Fruit fly (Drosophila melanogaster) whole organism, embryonic: ENCODE data around the gene CG10584.
A peak's percentile ranks its signal among the peaks of the same experiment; 100 is the strongest.

Experiments
- Ada2b ChIP-seq: fragments of 200-800 bp; sonication (Bioruptor generic); IDR thresholded peaks from 2 replicates; pipeline ENCODE4 v1.3.6; 2022; ENCODE audit warnings: missing biosample characterization, missing genetic modification characterization
- B-H1 ChIP-seq: fragments of 200-800 bp; sonication (Bioruptor generic); IDR thresholded peaks from 3 replicates; pipeline ENCODE4 v1.3.6; 2022; ENCODE audit warnings: missing biosample characterization, missing genetic modification characterization
- CG10267 ChIP-seq: fragments of 200-800 bp; sonication (Bioruptor generic); optimal IDR thresholded peaks from 2 replicates; lab custom pipeline; 2018; ENCODE audit warnings: missing biosample characterization, mild to moderate bottlenecking, missing genetic modification characterization, moderate library complexity
- CG11247 ChIP-seq: fragments of 200-800 bp; sonication (Bioruptor generic); IDR thresholded peaks from 2 replicates; pipeline ENCODE4 v1.3.6; 2022; ENCODE audit warnings: missing biosample characterization, missing genetic modification characterization
- CG11723 ChIP-seq: fragments of 200-800 bp; sonication (Bioruptor generic); optimal IDR thresholded peaks from 2 replicates; lab custom pipeline; 2017; ENCODE audit warnings: missing biosample characterization, mild to moderate bottlenecking, missing genetic modification characterization
- CG12071 ChIP-seq: fragments of 200-800 bp; sonication (Bioruptor generic); optimal IDR thresholded peaks from 3 replicates; lab custom pipeline; 2018; ENCODE audit warnings: missing biosample characterization, mild to moderate bottlenecking, missing genetic modification characterization
- CG13296 ChIP-seq: fragments of 200-800 bp; sonication (Bioruptor generic); optimal IDR thresholded peaks from 3 replicates; lab custom pipeline; 2018; ENCODE audit warnings: missing biosample characterization, mild to moderate bottlenecking, missing genetic modification characterization
- CG14860 ChIP-seq: fragments of 200-800 bp; sonication (Bioruptor generic); IDR thresholded peaks from 3 replicates; pipeline ENCODE4 v1.3.6; 2022; ENCODE audit warnings: missing biosample characterization, missing genetic modification characterization; ENCODE audit not compliant: partially characterized antibody
- CG1529 ChIP-seq: fragments of 200-800 bp; sonication (Bioruptor generic); optimal IDR thresholded peaks from 3 replicates; lab custom pipeline; 2018; ENCODE audit warnings: missing biosample characterization, missing genetic modification characterization
- CG17328 ChIP-seq: fragments of 200-800 bp; sonication (Bioruptor generic); IDR thresholded peaks from 2 replicates; pipeline ENCODE4 v1.3.6; 2022; ENCODE audit warnings: missing biosample characterization, missing genetic modification characterization
- CG17829 ChIP-seq: fragments of 200-800 bp; optimal IDR thresholded peaks from 2 replicates; lab custom pipeline; 2019; ENCODE audit warnings: missing biosample characterization, mild to moderate bottlenecking, missing genetic modification characterization, moderate library complexity
- CG34422 ChIP-seq: fragments of 200-800 bp; sonication (Bioruptor generic); IDR thresholded peaks from 3 replicates; pipeline ENCODE4 v1.3.6; 2022; ENCODE audit warnings: missing biosample characterization, missing genetic modification characterization
- CG3847 ChIP-seq: fragments of 200-800 bp; sonication (Bioruptor generic); IDR thresholded peaks from 2 replicates; pipeline ENCODE4 v1.3.6; 2022; ENCODE audit warnings: missing biosample characterization, missing genetic modification characterization
- CG8478 ChIP-seq: fragments of >200 bp; optimal IDR thresholded peaks from 2 replicates; lab custom pipeline; 2018
- CG9817 ChIP-seq: fragments of 200-800 bp; sonication (Bioruptor generic); optimal IDR thresholded peaks from 2 replicates; lab custom pipeline; 2018; ENCODE audit warnings: missing biosample characterization, mild to moderate bottlenecking, missing genetic modification characterization, moderate library complexity
- CHES-1-like ChIP-seq: fragments of 200-800 bp; sonication (Bioruptor generic); optimal IDR thresholded peaks from 2 replicates; lab custom pipeline; 2016; ENCODE audit warnings: missing biosample characterization, missing genetic modification characterization
- D ChIP-seq, 2 experiments: fragments of 200-800 bp in 1 of 2; fragments of >200 bp in 1 of 2; sonication (Bioruptor generic) in 1 of 2; optimal IDR thresholded peaks; 2 replicates in 1 of 2; 3 replicates in 1 of 2; lab custom pipeline; 2017; ENCODE audit warnings: mild to moderate bottlenecking in 1 of 2, missing biosample characterization in 1 of 2, missing genetic modification characterization in 1 of 2, missing genetic modification reagents in 1 of 2
- Dip2 ChIP-seq: fragments of 200-800 bp; sonication (Bioruptor generic); IDR thresholded peaks from 2 replicates; pipeline ENCODE4 v1.3.6; 2022; ENCODE audit warnings: missing biosample characterization, missing genetic modification characterization
- E2f2 ChIP-seq: fragments of 200-800 bp; sonication (Bioruptor generic); IDR thresholded peaks from 2 replicates; pipeline ENCODE4 v1.3.6; 2022; ENCODE audit warnings: missing biosample characterization, missing genetic modification characterization
- Ets65A ChIP-seq: fragments of 200-800 bp; sonication (Bioruptor generic); peaks from one replicate; lab custom pipeline; 2016; ENCODE audit warnings: missing biosample characterization, missing genetic modification characterization
- Ets97D ChIP-seq: fragments of 200-800 bp; sonication (Bioruptor generic); optimal IDR thresholded peaks from 3 replicates; lab custom pipeline; 2016; ENCODE audit warnings: missing biosample characterization, missing genetic modification characterization
- Gsc ChIP-seq: fragments of 200-800 bp; sonication (Bioruptor generic); IDR thresholded peaks from 2 replicates; pipeline ENCODE4 v1.3.6; 2022; ENCODE audit warnings: missing biosample characterization, missing genetic modification characterization
- Hr39 ChIP-seq: fragments of >200 bp; optimal IDR thresholded peaks from 2 replicates; lab custom pipeline; 2017
- NC2β ChIP-seq: fragments of 200-800 bp; sonication (Bioruptor generic); optimal IDR thresholded peaks from 2 replicates; lab custom pipeline; 2016; ENCODE audit warnings: missing biosample characterization, missing genetic modification characterization
- Oli ChIP-seq: fragments of 200-800 bp; sonication (Bioruptor generic); optimal IDR thresholded peaks from 2 replicates; lab custom pipeline; 2018; ENCODE audit warnings: missing biosample characterization, mild to moderate bottlenecking, missing genetic modification characterization, moderate library complexity
- Xrp1 ChIP-seq: fragments of 200-800 bp; sonication (Bioruptor generic); IDR thresholded peaks from 2 replicates; pipeline ENCODE4 v1.3.6; 2022; ENCODE audit warnings: missing biosample characterization, missing genetic modification characterization
- abd-A ChIP-seq: fragments of 200-800 bp; sonication (Bioruptor generic); optimal IDR thresholded peaks from 3 replicates; lab custom pipeline; 2019; ENCODE audit warnings: missing biosample characterization, mild to moderate bottlenecking, missing genetic modification characterization, moderate library complexity
- bigmax ChIP-seq: fragments of 200-800 bp; sonication (Bioruptor generic); optimal IDR thresholded peaks from 2 replicates; lab custom pipeline; 2018; ENCODE audit warnings: missing biosample characterization, mild to moderate bottlenecking, missing genetic modification characterization
- bowl ChIP-seq: fragments of 200-800 bp; sonication (Bioruptor generic); IDR thresholded peaks from 2 replicates; pipeline ENCODE4 v1.3.6; 2022; ENCODE audit warnings: missing biosample characterization, missing genetic modification characterization
- btn ChIP-seq: fragments of 200-800 bp; sonication (Bioruptor generic); optimal IDR thresholded peaks from 2 replicates; lab custom pipeline; 2016; ENCODE audit warnings: missing biosample characterization, missing genetic modification characterization
- dysf ChIP-seq: fragments of 200-800 bp; sonication (Bioruptor generic); IDR thresholded peaks from 3 replicates; pipeline ENCODE4 v1.3.6; 2022; ENCODE audit warnings: missing biosample characterization, missing genetic modification characterization
- emc ChIP-seq: fragments of 200-800 bp; sonication (Bioruptor generic); optimal IDR thresholded peaks from 2 replicates; lab custom pipeline; 2016; ENCODE audit warnings: missing biosample characterization, missing genetic modification characterization
- gt ChIP-seq: fragments of 200-800 bp; sonication (Bioruptor generic); IDR thresholded peaks from 2 replicates; pipeline ENCODE4 v1.3.6; 2022; ENCODE audit warnings: missing biosample characterization, missing genetic modification characterization
- lov ChIP-seq, 2 experiments: fragments of 200-800 bp in 1 of 2; fragments of >200 bp in 1 of 2; sonication (Bioruptor generic) in 1 of 2; IDR thresholded peaks in 1 of 2; optimal IDR thresholded peaks in 1 of 2; 2 replicates in 1 of 2; 3 replicates in 1 of 2; pipeline versions ENCODE4 v1.3.6 to Lab custom; 2017 to 2022; ENCODE audit warnings: missing biosample characterization in 1 of 2, missing genetic modification characterization in 1 of 2
- maf-S ChIP-seq: fragments of 200-800 bp; sonication (Bioruptor generic); optimal IDR thresholded peaks from 2 replicates; lab custom pipeline; 2016; ENCODE audit warnings: missing biosample characterization, missing genetic modification characterization
- nau ChIP-seq: fragments of 200-800 bp; sonication (Bioruptor generic); optimal IDR thresholded peaks from 3 replicates; lab custom pipeline; 2017; ENCODE audit warnings: missing biosample characterization, mild to moderate bottlenecking, missing genetic modification characterization, missing genetic modification reagents
- nom ChIP-seq: fragments of 200-800 bp; sonication (Bioruptor generic); optimal IDR thresholded peaks from 2 replicates; lab custom pipeline; 2017; ENCODE audit warnings: missing biosample characterization, missing genetic modification characterization, mild to moderate bottlenecking, moderate library complexity, missing genetic modification reagents
- onecut ChIP-seq: fragments of 200-800 bp; sonication (Bioruptor generic); IDR thresholded peaks from 2 replicates; pipeline ENCODE4 v1.3.6; 2022; ENCODE audit warnings: missing biosample characterization, missing genetic modification characterization
- phol ChIP-seq: fragments of 200-800 bp; sonication (Bioruptor generic); optimal IDR thresholded peaks from 3 replicates; lab custom pipeline; 2018; ENCODE audit warnings: missing biosample characterization, mild to moderate bottlenecking, missing genetic modification characterization, moderate library complexity
- salm ChIP-seq: fragments of 200-800 bp; sonication (Bioruptor generic); optimal IDR thresholded peaks from 2 replicates; lab custom pipeline; 2018; ENCODE audit warnings: missing biosample characterization, mild to moderate bottlenecking, missing genetic modification characterization
- ssp ChIP-seq: fragments of 200-800 bp; sonication (Bioruptor generic); IDR thresholded peaks from 2 replicates; pipeline ENCODE4 v1.3.6; 2022; ENCODE audit warnings: missing biosample characterization, missing genetic modification characterization
- tll ChIP-seq, 2 experiments: fragments of 200-800 bp in 1 of 2; fragments of >200 bp in 1 of 2; sonication (Bioruptor generic) in 1 of 2; optimal IDR thresholded peaks; 2 replicates each; lab custom pipeline; 2017 to 2019; ENCODE audit warnings: missing biosample characterization in 2 of 2, missing genetic modification characterization in 2 of 2, mild to moderate bottlenecking in 1 of 2, moderate library complexity in 1 of 2
- tx ChIP-seq: fragments of 200-800 bp; sonication (Bioruptor generic); optimal IDR thresholded peaks from 2 replicates; lab custom pipeline; 2016; ENCODE audit warnings: missing biosample characterization, missing genetic modification characterization
- unpg ChIP-seq: fragments of 200-800 bp; sonication (Bioruptor generic); optimal IDR thresholded peaks from 3 replicates; lab custom pipeline; 2018; ENCODE audit warnings: missing biosample characterization, mild to moderate bottlenecking, missing genetic modification characterization, moderate library complexity
- vnd ChIP-seq: fragments of 200-800 bp; sonication (Bioruptor generic); IDR thresholded peaks from 3 replicates; pipeline ENCODE4 v1.3.6; 2022; ENCODE audit warnings: missing biosample characterization, missing genetic modification characterization; ENCODE audit not compliant: partially characterized antibody
- yki ChIP-seq: fragments of >200 bp; optimal IDR thresholded peaks from 3 replicates; lab custom pipeline; 2018

Gene CG10584

DNA sequence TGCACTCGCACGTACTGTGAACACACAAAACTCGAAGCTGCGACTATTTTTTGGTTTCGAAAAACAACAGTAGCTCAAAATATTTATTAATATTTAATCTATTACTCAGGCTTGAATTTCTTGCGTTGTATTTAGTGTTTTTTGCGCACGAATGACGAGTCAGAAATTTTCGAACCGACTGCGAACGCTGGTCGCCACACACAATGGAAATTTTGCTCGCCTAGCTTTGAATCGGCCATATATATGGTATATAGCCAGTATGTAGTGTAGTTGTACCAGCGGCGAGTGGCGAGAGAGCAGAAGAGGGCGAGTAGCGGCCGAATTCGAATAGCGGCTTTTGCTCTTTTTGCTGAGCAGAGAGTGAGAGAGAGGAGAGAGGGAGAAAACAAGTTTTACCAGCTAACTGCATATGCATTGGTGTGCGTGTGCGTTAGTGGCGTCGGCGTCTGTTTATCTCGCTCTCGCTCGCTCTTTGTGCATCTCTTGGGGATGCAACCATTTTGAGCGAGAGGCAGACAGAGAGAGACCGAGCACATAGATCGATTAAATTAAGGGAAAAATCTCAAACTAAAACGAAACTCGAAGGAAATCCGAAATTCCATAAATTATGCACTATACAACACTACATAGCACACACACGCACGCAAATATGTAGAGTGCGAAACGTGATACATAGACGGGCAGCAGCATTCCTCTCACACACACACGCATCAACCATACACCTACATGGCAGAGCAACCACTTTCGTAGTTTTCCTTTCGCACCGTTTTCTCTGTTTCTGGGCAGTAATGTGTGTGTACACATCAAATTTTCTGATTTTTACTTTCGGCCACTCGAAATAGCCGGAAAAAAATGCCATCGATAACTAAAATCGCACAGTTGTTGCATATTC is 4.9 kb downstream of the CG10584 start (continued):
- TF ChIP-seq emc (no peak), Ets97D (GFP tag; lab: Kevin White, UChicago) (no peak), Xrp1 (GFP tag; lab: Robert Waterston, UW) (0 out of 2 replicates have a peak, but pooled peaks have one; percentile 4), maf-S (GFP tag; lab: Kevin White, UChicago) (no peak), yki (lab: Kevin White, UChicago) (peak; percentile 96), dysf (no peak; the same call in 2 of the 3 replicates), nau (no peak), ssp (no peak), abd-A (tag; lab: Kevin White, UChicago) (no peak), E2f2 (0 out of 2 replicates have a peak, but pooled peaks have one; percentile 27), Gsc (GFP tag; lab: Robert Waterston, UW) (no peak), btn (no peak), CHES-1-like (no peak), gt (GFP tag; lab: Robert Waterston, UW) (no peak), Oli (no peak), CG17328 (GFP tag; lab: Robert Waterston, UW) (no peak), CG9817 (tag; lab: Kevin White, UChicago) (no peak), CG8478 (lab: Kevin White, UChicago) (peak; percentile 48), CG17829 (tag; lab: Kevin White, UChicago) (no peak), bowl (no peak), CG11723 (GFP tag; lab: Kevin White, UChicago) (no peak), CG34422 (GFP tag; lab: Robert Waterston, UW) (no peak; the same call in 2 of the 3 replicates), Dip2 (GFP tag; lab: Robert Waterston, UW) (no peak)

DNA sequence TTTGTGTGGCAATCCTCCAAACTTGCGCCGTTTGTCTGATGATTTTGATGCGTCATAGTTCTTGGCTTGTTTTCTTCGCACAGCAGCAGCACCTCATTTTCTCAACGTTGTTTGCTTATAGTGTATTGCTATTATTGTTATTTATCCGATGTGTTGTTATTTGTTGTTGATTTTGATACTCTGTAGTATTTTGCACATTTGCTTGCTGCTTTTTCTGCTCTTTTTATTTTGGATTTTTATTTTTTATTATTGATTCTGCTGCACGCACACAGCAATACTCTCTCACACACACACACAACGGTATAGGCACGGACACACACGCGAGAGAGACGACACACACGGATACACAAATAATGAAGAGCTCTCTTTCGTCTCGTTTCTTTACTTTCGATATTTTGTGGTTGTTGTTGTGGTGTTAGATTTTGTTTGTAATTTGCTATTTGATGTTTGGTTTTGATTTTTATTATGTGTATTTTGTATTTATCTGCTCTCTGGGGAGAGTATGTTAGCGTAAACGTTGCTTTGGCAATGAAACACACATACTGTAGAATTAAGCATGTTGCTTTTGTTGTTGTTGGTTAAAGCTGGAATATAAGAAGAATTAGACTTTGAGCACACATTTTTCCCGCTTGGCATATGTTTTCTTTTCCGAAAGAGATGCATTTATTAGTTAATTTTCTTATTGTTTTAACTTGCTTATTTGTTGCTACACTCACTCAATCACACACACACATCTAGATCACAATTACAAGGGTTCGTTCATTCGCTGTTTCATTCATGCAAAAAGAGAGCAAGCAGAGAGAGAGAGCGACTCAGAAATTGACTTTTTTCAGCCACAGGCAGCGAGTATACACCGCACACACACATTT is 6.0 kb downstream of the CG10584 start:
- TF ChIP-seq CG14860 (GFP tag; lab: Robert Waterston, UW) (no peak), CG11723 (GFP tag; lab: Kevin White, UChicago) (no peak), unpg (no peak), lov (optimal IDR thresholded peaks at IDR 0.05; lab: Kevin White, UChicago) (no peak), lov (GFP tag; IDR thresholded peaks at IDR 0.05; lab: Robert Waterston, UW) (no peak), CG12071 (no peak), onecut (peak; percentile 73), phol (tag; lab: Kevin White, UChicago) (no peak), bowl (no peak), Ets65A (GFP tag; lab: Kevin White, UChicago) (no peak), B-H1 (GFP tag; lab: Robert Waterston, UW) (no peak), CG1529 (GFP tag; lab: Kevin White, UChicago) (no peak), yki (lab: Kevin White, UChicago) (peak; percentile 34), CG13296 (GFP tag; lab: Kevin White, UChicago) (peak; percentile 9), CG10267 (tag; lab: Kevin White, UChicago) (no peak), tx (GFP tag; lab: Kevin White, UChicago) (no peak), salm (tag; lab: Kevin White, UChicago) (no peak), tll (GFP tag; optimal IDR thresholded peaks at IDR 0.05; lab: Kevin White, UChicago) (peak in 1 of 2 experiments; percentile 61), D (optimal IDR thresholded peaks at IDR 0.05; lab: Kevin White, UChicago) (no peak), D (GFP tag; optimal IDR thresholded peaks at IDR 0.05; lab: Kevin White, UChicago) (no peak), ssp (no peak), CG11247 (no peak), NC2β (GFP tag; lab: Kevin White, UChicago) (no peak), nom (GFP tag; lab: Kevin White, UChicago) (peak; percentile 81), vnd (no peak), Ada2b (GFP tag; lab: Robert Waterston, UW) (no peak), CG34422 (GFP tag; lab: Robert Waterston, UW) (no peak; the same call in 2 of the 3 replicates), Hr39 (lab: Kevin White, UChicago) (no peak), CG3847 (GFP tag; lab: Robert Waterston, UW) (no peak), Dip2 (GFP tag; lab: Robert Waterston, UW) (no peak), bigmax (GFP tag; lab: Kevin White, UChicago) (no peak)
